Worm (Caenorhabditis elegans) whole organism, mixed stage, embryonic: ENCODE results near the gene smex-1.

Experiments used
- M03D4.4 ChIP-seq: sonication (generic microtip); optimal IDR thresholded peaks from 2 replicates; lab custom pipeline; 2017; ENCODE audit warnings: mild to moderate bottlenecking, missing genetic modification characterization, missing compliant biosample characterization
- bed-3 ChIP-seq: fragments of 200-800 bp; sonication (Bioruptor generic); optimal IDR thresholded peaks from 3 replicates; lab custom pipeline; 2018; ENCODE audit warnings: mild to moderate bottlenecking, missing genetic modification characterization, moderate library complexity, missing compliant biosample characterization
- blmp-1 ChIP-seq: fragments of 150-350 bp; optimal IDR thresholded peaks from 2 replicates; lab custom pipeline; 2014; ENCODE audit warnings: missing biosample characterization, missing genetic modification characterization
- ceh-39 ChIP-seq: fragments of 150-350 bp; optimal IDR thresholded peaks from 2 replicates; lab custom pipeline; 2014; ENCODE audit warnings: missing biosample characterization, missing genetic modification characterization
- ceh-43 ChIP-seq: fragments of 200-800 bp; sonication (Bioruptor generic); optimal IDR thresholded peaks from 2 replicates; lab custom pipeline; 2018; ENCODE audit warnings: mild to moderate bottlenecking, missing genetic modification characterization, moderate library complexity, missing compliant biosample characterization
- ceh-83 ChIP-seq: fragments of 200-800 bp; sonication (Bioruptor generic); optimal IDR thresholded peaks from 2 replicates; lab custom pipeline; 2018; ENCODE audit warnings: mild to moderate bottlenecking, missing genetic modification characterization, missing compliant biosample characterization
- ces-1 ChIP-seq: fragments of 150-350 bp; optimal IDR thresholded peaks from 2 replicates; lab custom pipeline; 2014; ENCODE audit warnings: missing biosample characterization, missing genetic modification reagents, missing genetic modification characterization
- cnd-1 ChIP-seq: fragments of 200-800 bp; sonication (Bioruptor generic); optimal IDR thresholded peaks from 2 replicates; lab custom pipeline; 2018; ENCODE audit warnings: mild to moderate bottlenecking, missing genetic modification characterization, missing compliant biosample characterization
- drap-1 ChIP-seq: fragments of 200-800 bp; sonication (Bioruptor generic); optimal IDR thresholded peaks from 3 replicates; lab custom pipeline; 2018; ENCODE audit warnings: mild to moderate bottlenecking, missing genetic modification characterization, missing compliant biosample characterization
- elt-1 ChIP-seq: sonication (generic microtip); optimal IDR thresholded peaks from 2 replicates; lab custom pipeline; 2017; ENCODE audit warnings: missing genetic modification characterization, mild to moderate bottlenecking, missing compliant biosample characterization, antibody characterized with exemption, moderate library complexity, borderline replicate concordance; ENCODE audit not compliant: insufficient read depth
- ham-2 ChIP-seq: fragments of 200-800 bp; sonication (Bioruptor generic); optimal IDR thresholded peaks from 2 replicates; lab custom pipeline; 2018; ENCODE audit warnings: mild to moderate bottlenecking, missing genetic modification characterization, missing compliant biosample characterization
- hlh-1 ChIP-seq: fragments of 150-350 bp; optimal IDR thresholded peaks from 2 replicates; lab custom pipeline; 2014; ENCODE audit warnings: missing biosample characterization, missing genetic modification reagents, missing genetic modification characterization
- lin-32 ChIP-seq: fragments of 200-800 bp; sonication (Bioruptor generic); optimal IDR thresholded peaks from 2 replicates; lab custom pipeline; 2018; ENCODE audit warnings: mild to moderate bottlenecking, missing genetic modification characterization, missing compliant biosample characterization
- lsy-2 ChIP-seq: fragments of 150-350 bp; optimal IDR thresholded peaks from 2 replicates; lab custom pipeline; 2014; ENCODE audit warnings: missing biosample characterization, missing genetic modification characterization
- mab-5 ChIP-seq: fragments of 150-350 bp; optimal IDR thresholded peaks from 2 replicates; lab custom pipeline; 2014; ENCODE audit warnings: missing biosample characterization, missing genetic modification characterization
- mep-1 ChIP-seq: fragments of 150-350 bp; optimal IDR thresholded peaks from 2 replicates; lab custom pipeline; 2017; ENCODE audit warnings: missing biosample characterization, missing genetic modification reagents, missing genetic modification characterization, inconsistent platforms
- nhr-2 ChIP-seq: fragments of 150-350 bp; optimal IDR thresholded peaks from 2 replicates; lab custom pipeline; 2014; ENCODE audit warnings: missing biosample characterization, missing genetic modification characterization
- nhr-237 ChIP-seq: fragments of 150-350 bp; optimal IDR thresholded peaks from 2 replicates; lab custom pipeline; 2014; ENCODE audit warnings: missing biosample characterization, missing genetic modification characterization
- nhr-28 ChIP-seq: fragments of 150-350 bp; optimal IDR thresholded peaks from 2 replicates; lab custom pipeline; 2014; ENCODE audit warnings: missing biosample characterization, missing genetic modification characterization
- nhr-76 ChIP-seq: sonication (generic microtip); optimal IDR thresholded peaks from 2 replicates; lab custom pipeline; 2017; ENCODE audit warnings: missing biosample characterization, missing genetic modification characterization
- pha-4 ChIP-seq: fragments of 150-350 bp; optimal IDR thresholded peaks from 2 replicates; lab custom pipeline; 2018; ENCODE audit warnings: missing biosample characterization, missing genetic modification reagents, missing genetic modification characterization
- sem-2 ChIP-seq: fragments of 200-800 bp; sonication (Bioruptor generic); optimal IDR thresholded peaks from 2 replicates; lab custom pipeline; 2018; ENCODE audit warnings: mild to moderate bottlenecking, missing genetic modification characterization, missing compliant biosample characterization
- snpc-4 ChIP-seq: fragments of 150-350 bp; optimal IDR thresholded peaks from 2 replicates; lab custom pipeline; 2014; ENCODE audit warnings: missing biosample characterization, missing genetic modification characterization
- sptf-1 ChIP-seq: sonication (generic microtip); optimal IDR thresholded peaks from 2 replicates; lab custom pipeline; 2017; ENCODE audit warnings: mild to moderate bottlenecking, missing genetic modification characterization, moderate library complexity, missing compliant biosample characterization
- unc-120 ChIP-seq: sonication (generic microtip); optimal IDR thresholded peaks from 2 replicates; lab custom pipeline; 2017; ENCODE audit warnings: missing genetic modification characterization, missing compliant biosample characterization; ENCODE audit not compliant: poor library complexity, severe bottlenecking
- unc-39 ChIP-seq: fragments of 150-350 bp; optimal IDR thresholded peaks from 2 replicates; lab custom pipeline; 2014; ENCODE audit warnings: missing biosample characterization, missing genetic modification characterization
- unc-62 ChIP-seq: fragments of 150-350 bp; optimal IDR thresholded peaks from 2 replicates; lab custom pipeline; 2014; ENCODE audit warnings: missing biosample characterization, missing genetic modification reagents, missing genetic modification characterization
- zip-8 ChIP-seq: fragments of 150-350 bp; optimal IDR thresholded peaks from 2 replicates; lab custom pipeline; 2014; ENCODE audit warnings: missing biosample characterization, missing genetic modification characterization
- ztf-11 ChIP-seq: fragments of 150-350 bp; optimal IDR thresholded peaks from 2 replicates; lab custom pipeline; 2014; ENCODE audit warnings: missing biosample characterization, missing genetic modification characterization

smex-1 gene

DNA sequence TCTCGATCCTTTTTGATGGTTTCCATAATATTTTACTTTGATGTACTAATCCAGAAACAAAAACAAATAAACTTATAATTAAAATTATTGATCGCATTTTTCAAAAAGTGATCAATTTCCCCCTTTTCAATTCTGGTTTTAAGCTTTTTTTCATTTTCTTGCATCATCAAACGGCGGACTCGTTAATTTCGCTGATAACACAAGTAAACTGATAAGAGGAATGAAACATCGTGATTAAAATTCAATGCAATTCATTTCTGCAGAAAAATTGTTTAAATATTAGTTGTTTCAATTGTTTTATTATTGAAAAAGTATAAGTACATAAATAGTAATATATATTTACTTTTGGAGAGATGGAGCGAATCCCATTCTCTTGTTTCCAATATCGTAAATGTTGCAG lies 28.5 kb downstream of the smex-1 start:
- TF ChIP-seq M03D4.4 (tag; lab: Kevin White, UChicago) (no peak), nhr-76 (no peak), nhr-2 (no peak), ces-1 (GFP tag; lab: Kevin White, UChicago) (no peak), mab-5 (tag; lab: Kevin White, UChicago) (no peak), ztf-11 (no peak), unc-120 (tag; lab: Kevin White, UChicago) (no peak), nhr-28 (tag; lab: Kevin White, UChicago) (no peak), pha-4 (tag; lab: Kevin White, UChicago) (no peak), lin-32 (no peak), snpc-4 (tag; lab: Kevin White, UChicago) (no peak), bed-3 (GFP tag; lab: Kevin White, UChicago) (no peak), mep-1 (no peak), cnd-1 (no peak), sptf-1 (tag; lab: Kevin White, UChicago) (no peak)

DNA sequence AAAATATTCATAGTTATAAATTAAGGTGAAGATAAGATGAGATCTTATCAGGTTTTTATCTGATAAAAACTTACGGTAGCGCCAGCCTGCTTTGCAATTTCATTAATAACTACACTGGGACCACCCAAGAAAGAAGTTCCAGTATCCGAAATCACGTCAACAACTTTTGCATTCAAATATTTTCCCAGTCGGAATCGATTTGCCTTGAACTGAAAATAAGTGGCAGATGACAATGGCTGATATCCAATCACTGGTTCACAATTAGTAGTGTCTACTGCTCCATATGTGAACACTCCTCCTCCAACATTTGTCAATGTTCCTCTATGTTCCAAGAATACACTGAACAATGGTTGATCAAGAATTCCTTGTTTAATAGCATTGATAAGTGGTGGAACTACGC lies 29.5 kb downstream of the smex-1 start, which contains the start of gene F21F8.5:
TSS of gene F21F8.5 (minus strand) at position 101 of the 400 bp plus-strand sequence.
- no peak for TF ChIP-seq nhr-2
- TF ChIP-seq mep-1 = no peak
- no peak for TF ChIP-seq ztf-11
- TF ChIP-seq sptf-1 (tag; lab: Kevin White, UChicago) = no peak
- no peak for TF ChIP-seq pha-4 (tag; lab: Kevin White, UChicago)
- TF ChIP-seq unc-120 (tag; lab: Kevin White, UChicago) = no peak
- TF ChIP-seq ceh-43 = no peak
- TF ChIP-seq ham-2 = no peak
- no peak for TF ChIP-seq bed-3 (GFP tag; lab: Kevin White, UChicago)
- no peak for TF ChIP-seq lin-32
- TF ChIP-seq hlh-1 (tag; lab: Kevin White, UChicago) = no peak
- TF ChIP-seq snpc-4 (tag; lab: Kevin White, UChicago) = no peak
- TF ChIP-seq sem-2 (GFP tag; lab: Kevin White, UChicago) = no peak
- TF ChIP-seq, all 35 proteins: peak for 0

DNA sequence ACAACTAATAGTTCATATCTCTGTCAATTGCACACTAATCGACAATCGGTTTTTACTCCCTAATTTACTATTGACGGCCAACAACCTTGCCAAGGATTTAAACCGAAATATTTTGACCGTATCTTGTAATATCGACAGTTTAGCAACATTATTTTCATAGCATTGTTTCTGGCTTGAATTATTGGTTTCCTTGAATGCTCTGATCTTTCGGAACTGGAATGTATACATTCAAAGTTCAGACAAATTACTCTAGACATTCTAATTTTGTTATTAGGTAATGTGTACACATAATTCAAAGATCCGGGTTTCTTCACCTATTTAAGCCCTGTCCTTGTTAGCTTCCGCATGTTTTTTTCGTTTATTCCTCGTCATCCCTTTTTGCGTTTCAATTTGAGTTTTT lies 31.8 kb downstream of the smex-1 start, which contains the start of gene C16D9.9:
TSS of gene C16D9.9 (plus strand) at position 301 of the 400 bp plus-strand sequence.
- no peak for TF ChIP-seq mab-5 (tag; lab: Kevin White, UChicago)

DNA sequence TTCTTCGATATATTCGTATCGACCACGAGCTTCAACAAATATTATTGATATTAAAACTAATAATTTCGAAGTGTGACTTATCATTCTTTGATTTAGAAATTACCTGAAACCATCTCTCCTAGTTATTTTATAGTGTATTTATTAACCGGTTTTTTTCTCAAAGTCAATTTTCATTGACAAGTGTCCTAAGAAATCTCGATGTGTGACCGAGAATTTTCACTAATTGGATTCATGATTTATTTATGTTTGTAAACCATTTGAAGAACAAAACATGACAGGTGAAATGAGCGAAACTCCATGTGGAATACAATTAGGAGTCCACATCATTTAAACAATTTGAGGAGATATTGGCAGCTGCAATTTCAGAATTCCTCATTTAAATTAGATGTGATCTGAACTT lies 32.3 kb downstream of the smex-1 start, which contains the start of gene C16D9.8:
TSS of gene C16D9.8 (minus strand) at position 101 of the 400 bp plus-strand sequence.
- TF ChIP-seq lsy-2 = no peak
- TF ChIP-seq hlh-1 (tag; lab: Kevin White, UChicago) = no peak
- no peak for TF ChIP-seq nhr-76
- no peak for TF ChIP-seq unc-120 (tag; lab: Kevin White, UChicago)
- TF ChIP-seq unc-39 (tag; lab: Kevin White, UChicago) = no peak
- no peak for TF ChIP-seq bed-3 (GFP tag; lab: Kevin White, UChicago)
- TF ChIP-seq drap-1 = no peak
- no peak for TF ChIP-seq elt-1 (tag; lab: Kevin White, UChicago)
- TF ChIP-seq nhr-28 (tag; lab: Kevin White, UChicago) = no peak
- TF ChIP-seq mab-5 (tag; lab: Kevin White, UChicago) = no peak
- no peak for TF ChIP-seq nhr-237
- no peak for TF ChIP-seq cnd-1
- TF ChIP-seq, all 35 proteins: peak for 0

DNA sequence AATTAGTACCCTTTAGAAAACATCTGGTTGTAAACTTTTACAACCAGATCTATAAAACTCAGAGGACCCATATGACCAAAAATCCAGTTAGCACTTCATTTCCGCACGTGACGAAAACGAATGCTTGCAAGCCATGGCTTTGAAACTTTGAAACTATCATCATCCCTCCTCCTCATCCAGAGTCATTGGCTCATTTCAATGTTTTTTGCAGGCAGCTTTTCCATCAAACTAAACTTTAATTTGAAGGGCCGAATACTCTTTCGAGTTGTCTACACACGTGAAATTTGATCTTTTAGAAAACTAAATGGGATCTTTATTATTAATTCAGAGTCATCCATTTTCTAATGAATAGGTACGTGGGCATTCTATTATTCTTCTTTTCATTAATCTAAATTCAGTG lies 33.6 kb downstream of the smex-1 start:
- TF ChIP-seq nhr-28 (tag; lab: Kevin White, UChicago) (no peak), cnd-1 (no peak), lsy-2 (no peak), lin-32 (no peak), unc-62 (GFP tag; lab: Kevin White, UChicago) (no peak), unc-39 (tag; lab: Kevin White, UChicago) (no peak), nhr-237 (no peak), hlh-1 (tag; lab: Kevin White, UChicago) (no peak), nhr-76 (no peak), ham-2 (no peak), drap-1 (no peak), blmp-1 (tag; lab: Kevin White, UChicago) (no peak), M03D4.4 (tag; lab: Kevin White, UChicago) (no peak), ztf-11 (no peak), zip-8 (tag; lab: Kevin White, UChicago) (no peak), bed-3 (GFP tag; lab: Kevin White, UChicago) (no peak), sptf-1 (tag; lab: Kevin White, UChicago) (no peak), ces-1 (GFP tag; lab: Kevin White, UChicago) (no peak), ceh-83 (GFP tag; lab: Kevin White, UChicago) (no peak)

DNA sequence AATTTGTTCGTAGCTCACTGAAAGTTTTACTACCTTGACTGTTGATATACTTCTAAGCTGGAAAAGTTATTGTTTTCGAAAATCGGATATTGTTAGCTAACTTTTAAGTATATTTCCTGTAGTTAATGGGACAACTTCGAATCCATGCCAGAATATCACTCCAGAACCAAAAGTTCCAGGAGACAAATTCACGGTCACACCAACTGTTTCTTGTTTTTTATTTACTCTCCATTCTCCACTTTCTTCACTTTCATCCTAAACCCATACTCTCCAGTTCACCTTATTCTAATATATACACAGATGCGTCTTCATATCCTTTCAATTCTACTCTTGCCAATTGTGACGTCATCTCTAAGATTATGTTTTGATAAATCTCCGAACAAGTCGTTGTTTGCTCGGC lies 36.8 kb downstream of the smex-1 start, which contains the start of gene C16D9.1:
TSS of gene C16D9.1 (plus strand) at position 301 of the 400 bp plus-strand sequence.
- TF ChIP-seq mep-1 (no peak), ceh-39 (no peak), sptf-1 (tag; lab: Kevin White, UChicago) (no peak), bed-3 (GFP tag; lab: Kevin White, UChicago) (no peak), cnd-1 (no peak), ham-2 (no peak)
